Worm (Caenorhabditis elegans) whole organism, L2 larva: ENCODE data around the gene lact-7.

Experiments
- blmp-1 ChIP-seq: sonication (generic microtip); optimal IDR thresholded peaks from 2 replicates; lab custom pipeline; 2017; ENCODE audit warnings: missing genetic modification characterization, mild to moderate bottlenecking, missing compliant biosample characterization, antibody characterized with exemption, moderate library complexity; ENCODE audit not compliant: insufficient read depth
- ceh-82 ChIP-seq: fragments of 150-350 bp; optimal IDR thresholded peaks from 2 replicates; lab custom pipeline; 2014; ENCODE audit warnings: missing biosample characterization, missing genetic modification characterization
- nhr-12 ChIP-seq: fragments of 150-350 bp; optimal IDR thresholded peaks from 2 replicates; lab custom pipeline; 2014; ENCODE audit warnings: missing biosample characterization, missing genetic modification characterization
- ztf-4 ChIP-seq: fragments of 150-350 bp; optimal IDR thresholded peaks from 2 replicates; lab custom pipeline; 2014; ENCODE audit warnings: missing biosample characterization, missing genetic modification characterization

DNA sequence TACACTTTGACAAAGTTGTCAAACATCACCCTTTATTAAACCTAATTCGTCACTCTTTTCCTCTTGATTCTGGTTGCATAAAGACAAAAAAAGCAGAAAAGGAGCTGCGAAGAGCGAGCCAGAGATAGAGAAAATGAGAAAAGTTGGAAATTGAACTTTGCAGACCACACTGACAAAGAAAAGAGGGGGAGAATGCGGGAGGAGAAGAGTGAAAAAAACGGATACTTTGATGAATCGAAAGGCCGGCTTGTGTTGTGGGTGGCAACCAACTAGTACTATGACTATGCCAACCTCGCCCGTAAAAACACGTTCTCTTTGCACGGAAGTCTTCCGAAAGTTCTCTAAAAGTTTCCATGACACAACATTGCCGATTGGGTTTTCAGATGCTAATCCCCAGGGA, 33.3 kb upstream of the lact-7 start:
- TF ChIP-seq nhr-12 (tag; lab: Kevin White, UChicago) = no peak
- TF ChIP-seq blmp-1 (tag; lab: Kevin White, UChicago) = no peak
- no peak for TF ChIP-seq ztf-4 (tag; lab: Kevin White, UChicago)
- no peak for TF ChIP-seq ceh-82 (tag; lab: Kevin White, UChicago)
